Worm (Caenorhabditis elegans): ENCODE measurements around the gene lad-2.

lad-2 gene

ce11 chrIV:2998597-2999161, 20.4 kb upstream of the lad-2 start (continued):
- TF ChIP-seq lin-29 (GFP tag; IDR thresholded peaks at IDR 0.05) (no peak), aha-1 (tag) (peak; percentile 98), ZK337.2 (GFP tag; IDR thresholded peaks at IDR 0.05) (no peak), saeg-2 (GFP tag; IDR thresholded peaks at IDR 0.05) (no peak), nhr-6 (tag; optimal IDR thresholded peaks at IDR 0.05) (no peak), daf-8 (GFP tag; IDR thresholded peaks at IDR 0.05) (no peak), ceh-62 (tag; optimal IDR thresholded peaks at IDR 0.05) (no peak), snpc-1.2 (GFP tag; IDR thresholded peaks at IDR 0.05) (no peak), dve-1 (tag; optimal IDR thresholded peaks at IDR 0.05; ENCODE audit: insufficient read depth) (no peak), lin-13 (GFP tag; optimal IDR thresholded peaks at IDR 0.05) (no peak), tra-1 (GFP tag; IDR thresholded peaks at IDR 0.05) (no peak), nhr-41 (GFP tag; IDR thresholded peaks at IDR 0.05) (no peak), Y5F2A.4 (GFP tag; optimal IDR thresholded peaks at IDR 0.05) (no peak), egl-43 (GFP tag; IDR thresholded peaks at IDR 0.05) (peak; percentile 71), php-3 (GFP tag; IDR thresholded peaks at IDR 0.05) (no peak), lin-15B (tag; optimal IDR thresholded peaks at IDR 0.05) (no peak), snpc-4 (tag; optimal IDR thresholded peaks at IDR 0.05) (no peak), spr-1 (tag; optimal IDR thresholded peaks at IDR 0.05) (no peak), mxl-2 (GFP tag; conservative IDR thresholded peaks at IDR 0.05) (no peak), ces-1 (GFP tag; optimal IDR thresholded peaks at IDR 0.05) (no peak), mdt-29 (GFP tag; IDR thresholded peaks at IDR 0.05) (no peak), hif-1 (tag; optimal IDR thresholded peaks at IDR 0.05) (peak in 1 of 2 experiments; percentile 50), lir-3 (tag; optimal IDR thresholded peaks at IDR 0.05) (no peak), nhr-28 (tag; optimal IDR thresholded peaks at IDR 0.05) (no peak), F26F4.8 (GFP tag; conservative IDR thresholded peaks at IDR 0.05) (no peak), fos-1 (tag; optimal IDR thresholded peaks at IDR 0.05) (no peak), pha-4 (GFP tag; IDR thresholded peaks at IDR 0.05) (0 out of 2 replicates have a peak, but pooled peaks have one; percentile 32), pha-4 (tag; optimal IDR thresholded peaks at IDR 0.05) (no peak), F37D6.2 (tag; optimal IDR thresholded peaks at IDR 0.05) (peak; percentile 57), nhr-76 (tag; optimal IDR thresholded peaks at IDR 0.05) (no peak), R02D3.7 (tag; optimal IDR thresholded peaks at IDR 0.05) (no peak), T26A8.4 (GFP tag; IDR thresholded peaks at IDR 0.05) (no peak), cey-2 (tag; optimal IDR thresholded peaks at IDR 0.05; ENCODE audit: borderline replicate concordance, insufficient read depth) (no peak), unc-62 (GFP tag; optimal IDR thresholded peaks at IDR 0.05 in 1 of 2) (no peak), unc-62 (tag; optimal IDR thresholded peaks at IDR 0.05) (no peak), aly-2 (tag; optimal IDR thresholded peaks at IDR 0.05) (no peak), nhr-42 (GFP tag; IDR thresholded peaks at IDR 0.05) (no peak), madf-5 (GFP tag; IDR thresholded peaks at IDR 0.05) (no peak), vab-7 (GFP tag; IDR thresholded peaks at IDR 0.05) (peak; percentile 57; the same call in 1 of the 2 replicates), mdl-1 (tag; optimal IDR thresholded peaks at IDR 0.05) (no peak), ceh-82 (tag; optimal IDR thresholded peaks at IDR 0.05) (no peak), tag-97 (GFP tag; IDR thresholded peaks at IDR 0.05) (no peak), fkh-10 (GFP tag; optimal IDR thresholded peaks at IDR 0.05) (peak; percentile 62), zip-2 (tag; optimal IDR thresholded peaks at IDR 0.05) (no peak), madf-9 (GFP tag; conservative IDR thresholded peaks at IDR 0.05) (0 out of 2 replicates have a peak, but pooled peaks have one; percentile 29), mes-2 (tag; optimal IDR thresholded peaks at IDR 0.05; ENCODE audit: poor library complexity, severe bottlenecking) (no peak), unc-130 (GFP tag; optimal IDR thresholded peaks at IDR 0.05) (no peak), pqm-1 (tag; optimal IDR thresholded peaks at IDR 0.05) (no peak), F49E8.2 (tag; optimal IDR thresholded peaks at IDR 0.05; ENCODE audit: borderline replicate concordance) (no peak), dmd-6 (GFP tag; IDR thresholded peaks at IDR 0.05) (no peak; the same call in 1 of the 2 replicates), zag-1 (tag; optimal IDR thresholded peaks at IDR 0.05) (no peak), D1046.2 (GFP tag; IDR thresholded peaks at IDR 0.05) (no peak)
